Worm (Caenorhabditis elegans) whole organism, L4 larva: Measurements from ENCODE around the gene ddx-46.

Source experiments
- D1046.2 ChIP-seq: fragments of 200-800 bp; sonication (Bioruptor generic); IDR thresholded peaks from 2 replicates; pipeline ENCODE4 v1.3.6; 2022; ENCODE audit warnings: missing genetic modification characterization, missing compliant biosample characterization
- F10B5.3 ChIP-seq: sonication (generic microtip); optimal IDR thresholded peaks from 2 replicates; lab custom pipeline; 2016; ENCODE audit warnings: mild to moderate bottlenecking, missing genetic modification characterization, missing compliant biosample characterization
- F44E2.7 ChIP-seq: fragments of 200-800 bp; sonication (Bioruptor generic); IDR thresholded peaks from 2 replicates; pipeline ENCODE4 v2.1.2; 2022; ENCODE audit warnings: missing genetic modification characterization, missing compliant biosample characterization
- F49E8.2 ChIP-seq: sonication (generic microtip); optimal IDR thresholded peaks from 2 replicates; lab custom pipeline; 2016; ENCODE audit warnings: missing compliant biosample characterization, mild to moderate bottlenecking, missing genetic modification characterization, borderline replicate concordance
- R02D3.7 ChIP-seq: fragments of 150-350 bp; sonication (generic microtip); optimal IDR thresholded peaks from 3 replicates; lab custom pipeline; 2014; ENCODE audit warnings: missing biosample characterization, missing genetic modification characterization
- Y75B8A.6 ChIP-seq: fragments of 200-800 bp; sonication (Bioruptor generic); IDR thresholded peaks from 2 replicates; pipeline ENCODE4 v1.3.6; 2022; ENCODE audit warnings: missing genetic modification reagents, missing genetic modification characterization, missing compliant biosample characterization
- ZK546.5 ChIP-seq, 2 experiments: sonication (generic microtip); optimal IDR thresholded peaks; 2 replicates each; lab custom pipeline; 2017; ENCODE audit warnings: missing biosample characterization in 2 of 2, missing genetic modification characterization in 2 of 2
- arid-1 ChIP-seq: fragments of 200-800 bp; sonication (Bioruptor generic); conservative IDR thresholded peaks from 2 replicates; pipeline ENCODE4 v1.3.6; 2022; ENCODE audit warnings: missing genetic modification reagents, missing genetic modification characterization, missing compliant biosample characterization
- ceh-20 ChIP-seq: fragments of 200-800 bp; sonication (Bioruptor generic); IDR thresholded peaks from 2 replicates; pipeline ENCODE4 v1.3.6; 2022; ENCODE audit warnings: missing genetic modification reagents, missing genetic modification characterization, missing compliant biosample characterization
- ceh-62 ChIP-seq: sonication (generic microtip); optimal IDR thresholded peaks from 2 replicates; lab custom pipeline; 2017; ENCODE audit warnings: missing biosample characterization, missing genetic modification characterization
- ceh-82 ChIP-seq: sonication (generic microtip); optimal IDR thresholded peaks from 2 replicates; lab custom pipeline; 2017; ENCODE audit warnings: missing biosample characterization, missing genetic modification characterization
- ces-1 ChIP-seq: fragments of 150-350 bp; sonication (generic microtip); optimal IDR thresholded peaks from 4 replicates; lab custom pipeline; 2014; ENCODE audit warnings: missing biosample characterization, missing genetic modification reagents, missing genetic modification characterization
- ctbp-1 ChIP-seq: fragments of 200-800 bp; sonication (Bioruptor generic); IDR thresholded peaks from 2 replicates; pipeline ENCODE4 v1.3.6; 2022; ENCODE audit warnings: missing genetic modification reagents, missing genetic modification characterization, missing compliant biosample characterization
- daf-16 ChIP-seq, 3 experiments: sonication (generic microtip); optimal IDR thresholded peaks; 2 replicates each; lab custom pipeline; 2016 to 2017; ENCODE audit warnings: missing genetic modification characterization in 3 of 3, missing genetic modification reagents in 3 of 3, mild to moderate bottlenecking in 2 of 3, missing compliant biosample characterization in 2 of 3, missing biosample characterization in 1 of 3, moderate library complexity in 1 of 3
- daf-19 ChIP-seq: fragments of 200-800 bp; sonication (Bioruptor generic); conservative IDR thresholded peaks from 2 replicates; pipeline ENCODE4 v1.3.6; 2022; ENCODE audit warnings: missing genetic modification characterization, missing compliant biosample characterization
- dmd-6 ChIP-seq: fragments of 200-800 bp; sonication (Bioruptor generic); IDR thresholded peaks from 2 replicates; pipeline ENCODE4 v1.3.6; 2022; ENCODE audit warnings: missing genetic modification reagents, missing genetic modification characterization, missing compliant biosample characterization
- dmd-8 ChIP-seq: fragments of 200-800 bp; sonication (Bioruptor generic); IDR thresholded peaks from 2 replicates; pipeline ENCODE4 v1.3.6; 2022; ENCODE audit warnings: missing genetic modification characterization, missing compliant biosample characterization
- dmd-9 ChIP-seq: fragments of 200-800 bp; sonication (Bioruptor generic); IDR thresholded peaks from 2 replicates; pipeline ENCODE4 v1.3.6; 2022; ENCODE audit warnings: missing genetic modification reagents, missing genetic modification characterization, missing compliant biosample characterization
- egl-27 ChIP-seq: sonication (generic microtip); optimal IDR thresholded peaks from 3 replicates; lab custom pipeline; 2017; ENCODE audit warnings: missing biosample characterization, missing genetic modification reagents, missing genetic modification characterization
- lin-13 ChIP-seq: fragments of 150-350 bp; optimal IDR thresholded peaks from 2 replicates; lab custom pipeline; 2014; ENCODE audit warnings: missing biosample characterization, missing genetic modification reagents, missing genetic modification characterization
- lin-15B ChIP-seq: fragments of 150-350 bp; sonication (generic microtip); optimal IDR thresholded peaks from 3 replicates; lab custom pipeline; 2014; ENCODE audit warnings: missing biosample characterization, missing genetic modification characterization
- madf-5 ChIP-seq, 2 experiments: fragments of 200-800 bp; sonication (Bioruptor generic); IDR thresholded peaks; 2 replicates each; pipeline ENCODE4 v1.3.6; 2022; ENCODE audit warnings: missing compliant biosample characterization in 2 of 2, missing genetic modification characterization in 2 of 2
- mdt-29 ChIP-seq: fragments of 200-800 bp; sonication (Bioruptor generic); IDR thresholded peaks from 2 replicates; pipeline ENCODE4 v1.3.6; 2022; ENCODE audit warnings: missing genetic modification reagents, missing genetic modification characterization, missing compliant biosample characterization
- mep-1 ChIP-seq: fragments of 150-350 bp; sonication (generic microtip); optimal IDR thresholded peaks from 3 replicates; lab custom pipeline; 2014; ENCODE audit warnings: missing biosample characterization, missing genetic modification characterization
- nhr-10 ChIP-seq: fragments of 150-350 bp; optimal IDR thresholded peaks from 2 replicates; lab custom pipeline; 2014; ENCODE audit warnings: missing biosample characterization, missing genetic modification characterization
- nhr-111 ChIP-seq: fragments of 200-800 bp; sonication (Bioruptor generic); optimal IDR thresholded peaks from 2 replicates; lab custom pipeline; 2018; ENCODE audit warnings: mild to moderate bottlenecking, missing genetic modification characterization, missing compliant biosample characterization
- nhr-28 ChIP-seq: fragments of 150-350 bp; optimal IDR thresholded peaks from 2 replicates; lab custom pipeline; 2014; ENCODE audit warnings: missing biosample characterization, missing genetic modification characterization
- nhr-41 ChIP-seq: fragments of 200-800 bp; sonication (Bioruptor generic); IDR thresholded peaks from 2 replicates; pipeline ENCODE4 v1.3.6; 2022; ENCODE audit warnings: missing genetic modification reagents, missing genetic modification characterization, missing compliant biosample characterization
- php-3 ChIP-seq: fragments of 200-800 bp; sonication (Bioruptor generic); IDR thresholded peaks from 2 replicates; pipeline ENCODE4 v1.3.6; 2022; ENCODE audit warnings: missing genetic modification reagents, missing genetic modification characterization, missing compliant biosample characterization
- pqm-1 ChIP-seq: sonication (generic microtip); optimal IDR thresholded peaks from 2 replicates; lab custom pipeline; 2017; ENCODE audit warnings: missing biosample characterization, missing genetic modification characterization
- rbr-2 ChIP-seq: sonication (generic microtip); optimal IDR thresholded peaks from 2 replicates; lab custom pipeline; 2016; ENCODE audit warnings: missing genotype, missing genetic modification characterization, missing compliant biosample characterization
- saeg-2 ChIP-seq: fragments of 200-800 bp; sonication (Bioruptor generic); IDR thresholded peaks from 2 replicates; pipeline ENCODE4 v1.3.6; 2022; ENCODE audit warnings: missing genetic modification reagents, missing genetic modification characterization, missing compliant biosample characterization
- sdz-12 ChIP-seq: fragments of 200-800 bp; sonication (Bioruptor generic); optimal IDR thresholded peaks from 2 replicates; lab custom pipeline; 2018; ENCODE audit warnings: mild to moderate bottlenecking, missing genetic modification characterization, missing compliant biosample characterization
- set-16 ChIP-seq: fragments of 200-800 bp; sonication (Bioruptor generic); IDR thresholded peaks from 2 replicates; pipeline ENCODE4 v1.3.6; 2022; ENCODE audit warnings: missing genetic modification reagents, missing genetic modification characterization, missing compliant biosample characterization
- skn-1 ChIP-seq: fragments of 150-350 bp; optimal IDR thresholded peaks from 2 replicates; lab custom pipeline; 2014; ENCODE audit warnings: missing biosample characterization, missing genetic modification characterization
- snpc-1.2 ChIP-seq: fragments of 200-800 bp; sonication (Bioruptor generic); IDR thresholded peaks from 2 replicates; pipeline ENCODE4 v1.3.6; 2022; ENCODE audit warnings: missing genetic modification reagents, missing genetic modification characterization, missing compliant biosample characterization
- spr-3 ChIP-seq: fragments of 200-800 bp; sonication (Bioruptor generic); optimal IDR thresholded peaks from 2 replicates; lab custom pipeline; 2018; ENCODE audit warnings: mild to moderate bottlenecking, missing genetic modification characterization, missing compliant biosample characterization
- tag-97 ChIP-seq: fragments of 200-800 bp; sonication (Bioruptor generic); IDR thresholded peaks from 2 replicates; pipeline ENCODE4 v1.3.6; 2022; ENCODE audit warnings: missing genetic modification characterization, missing compliant biosample characterization
- unc-39 ChIP-seq: sonication (generic microtip); optimal IDR thresholded peaks from 2 replicates; lab custom pipeline; 2017; ENCODE audit warnings: missing biosample characterization, missing genetic modification characterization
- zfp-3 ChIP-seq: fragments of 200-800 bp; sonication (Bioruptor generic); conservative IDR thresholded peaks from 2 replicates; pipeline ENCODE4 v1.3.6; 2022; ENCODE audit warnings: missing genetic modification reagents, missing genetic modification characterization, missing compliant biosample characterization

Gene ddx-46

ce11 chrIV:1274583-1274982 is 34.9 kb downstream of the ddx-46 start, which contains the start of gene C09E9.1 (continued):
- TF ChIP-seq daf-19 (GFP tag; lab: Robert Waterston, UW) (no peak), nhr-10 (tag; lab: Kevin White, UChicago) (no peak), ces-1 (GFP tag; lab: Kevin White, UChicago) (no peak), skn-1 (tag; lab: Kevin White, UChicago) (no peak), F10B5.3 (tag; lab: Kevin White, UChicago) (no peak), sdz-12 (no peak), egl-27 (no peak), ZK546.5 (tag; optimal IDR thresholded peaks at IDR 0.05; lab: Kevin White, UChicago) (no peak), ceh-62 (tag; lab: Kevin White, UChicago) (no peak), ctbp-1 (GFP tag; lab: Robert Waterston, UW) (no peak), R02D3.7 (tag; lab: Kevin White, UChicago) (no peak), F44E2.7 (no peak), pqm-1 (tag; lab: Kevin White, UChicago) (no peak), mep-1 (tag; lab: Kevin White, UChicago) (peak; percentile 63), lin-13 (GFP tag; lab: Kevin White, UChicago) (peak; percentile 50), nhr-111 (GFP tag; lab: Kevin White, UChicago) (no peak), php-3 (GFP tag; lab: Robert Waterston, UW) (no peak), dmd-8 (GFP tag; lab: Robert Waterston, UW) (no peak), arid-1 (GFP tag; lab: Robert Waterston, UW) (no peak), ceh-82 (tag; lab: Kevin White, UChicago) (no peak), daf-16 (GFP tag; optimal IDR thresholded peaks at IDR 0.05; lab: Kevin White, UChicago) (no peak), daf-16 (tag; optimal IDR thresholded peaks at IDR 0.05; lab: Kevin White, UChicago) (peak; percentile 27), nhr-41 (no peak), spr-3 (GFP tag; lab: Kevin White, UChicago) (no peak), set-16 (GFP tag; lab: Robert Waterston, UW) (peak; percentile 61), ceh-20 (GFP tag; lab: Robert Waterston, UW) (peak; percentile 33; the same call in 1 of the 2 replicates), lin-15B (tag; lab: Kevin White, UChicago) (no peak), D1046.2 (GFP tag; lab: Robert Waterston, UW) (no peak), rbr-2 (tag; lab: Kevin White, UChicago) (peak; percentile 50), madf-5 (GFP tag; IDR thresholded peaks at IDR 0.05; lab: Robert Waterston, UW) (no peak), saeg-2 (no peak), snpc-1.2 (GFP tag; lab: Robert Waterston, UW) (no peak), dmd-9 (GFP tag; lab: Robert Waterston, UW) (0 out of 2 replicates have a peak, but pooled peaks have one; percentile 38), Y75B8A.6 (GFP tag; lab: Robert Waterston, UW) (no peak), tag-97 (GFP tag; lab: Robert Waterston, UW) (no peak), F49E8.2 (no peak), unc-39 (tag; lab: Kevin White, UChicago) (no peak), zfp-3 (GFP tag; lab: Robert Waterston, UW) (no peak), mdt-29 (GFP tag; lab: Robert Waterston, UW) (no peak)

DNA sequence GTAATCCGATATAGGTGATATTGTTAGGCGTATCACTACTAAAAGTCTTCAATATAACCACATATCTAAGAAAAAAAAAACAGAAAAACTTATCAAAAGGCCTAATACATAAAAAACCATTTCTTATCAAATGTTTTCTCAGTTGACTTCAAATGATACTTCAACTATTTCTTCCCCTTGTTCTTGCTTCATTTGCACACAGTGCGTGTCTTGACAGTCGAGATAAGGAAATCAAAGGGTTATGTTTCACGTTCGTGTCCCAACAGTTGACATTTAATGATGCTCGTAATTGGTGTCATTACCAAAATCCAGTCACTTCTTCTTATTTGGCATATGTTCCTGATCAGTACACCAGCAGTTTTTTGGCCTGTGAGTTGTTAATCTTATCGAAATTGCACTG is 42.7 kb downstream of the ddx-46 start, which contains the start of gene clec-170:
clec-170 (plus strand) TSS at position 143 of the 400 bp plus-strand sequence.
- TF ChIP-seq snpc-1.2 (GFP tag; lab: Robert Waterston, UW) (no peak), pqm-1 (tag; lab: Kevin White, UChicago) (peak; percentile 81), dmd-6 (GFP tag; lab: Robert Waterston, UW) (peak; percentile 58), nhr-28 (tag; lab: Kevin White, UChicago) (peak; percentile 56)
